Worm (Caenorhabditis elegans) whole organism, L1 larva: ENCODE data around the gene C01G5.7.

ENCODE experiments used
- C04F5.9 ChIP-seq: sonication (generic microtip); optimal IDR thresholded peaks from 2 replicates; lab custom pipeline; 2016; ENCODE audit warnings: missing genetic modification characterization, missing compliant biosample characterization
- C34B4.2 ChIP-seq: sonication (generic microtip); optimal IDR thresholded peaks from 2 replicates; lab custom pipeline; 2017; ENCODE audit warnings: mild to moderate bottlenecking, missing genetic modification characterization, missing compliant biosample characterization
- alr-1 ChIP-seq: fragments of 200-800 bp; sonication (Bioruptor generic); optimal IDR thresholded peaks from 2 replicates; lab custom pipeline; 2018; ENCODE audit warnings: borderline replicate concordance, mild to moderate bottlenecking, missing genetic modification characterization, missing compliant biosample characterization
- blmp-1 ChIP-seq: fragments of 150-350 bp; optimal IDR thresholded peaks from 2 replicates; lab custom pipeline; 2014; ENCODE audit warnings: missing biosample characterization, missing genetic modification characterization
- ceh-8 ChIP-seq: fragments of 200-800 bp; sonication (Bioruptor generic); optimal IDR thresholded peaks from 2 replicates; lab custom pipeline; 2018; ENCODE audit warnings: mild to moderate bottlenecking, missing genetic modification characterization, moderate library complexity, missing compliant biosample characterization
- ceh-82 ChIP-seq, 3 experiments: fragments of 150-350 bp in 1 of 3; sonication (generic microtip) in 2 of 3; optimal IDR thresholded peaks; 2 replicates each; lab custom pipeline; 2014 to 2017; ENCODE audit warnings: missing biosample characterization in 3 of 3, missing genetic modification characterization in 3 of 3
- ceh-88 ChIP-seq: fragments of 200-800 bp; sonication (Bioruptor generic); IDR thresholded peaks from 2 replicates; pipeline ENCODE4 v1.3.6; 2022; ENCODE audit warnings: missing genetic modification characterization, missing compliant biosample characterization
- ceh-90 ChIP-seq: sonication (generic microtip); optimal IDR thresholded peaks from 2 replicates; lab custom pipeline; 2016; ENCODE audit warnings: missing genetic modification characterization, missing compliant biosample characterization
- ces-1 ChIP-seq: fragments of 150-350 bp; optimal IDR thresholded peaks from 2 replicates; lab custom pipeline; 2014; ENCODE audit warnings: missing biosample characterization, missing genetic modification reagents, missing genetic modification characterization
- dpl-1 ChIP-seq, 3 experiments: fragments of 150-350 bp in 2 of 3; sonication (generic microtip) in 1 of 3; optimal IDR thresholded peaks; 2 replicates each; lab custom pipeline; 2014 to 2017; ENCODE audit warnings: missing biosample characterization in 3 of 3, missing genetic modification characterization in 3 of 3, missing genetic modification reagents in 3 of 3
- efl-1 ChIP-seq, 4 experiments: fragments of 150-350 bp; optimal IDR thresholded peaks in 3 of 4; peaks in 1 of 4; 1 replicate in 1 of 4; 2 replicates in 3 of 4; lab custom pipeline; 2014; ENCODE audit warnings: missing biosample characterization in 2 of 4, missing genetic modification characterization in 2 of 4, missing genetic modification reagents in 2 of 4
- egl-13 ChIP-seq: sonication (generic microtip); optimal IDR thresholded peaks from 2 replicates; lab custom pipeline; 2016; ENCODE audit warnings: missing genotype, missing genetic modification reagents, missing genetic modification characterization, missing compliant biosample characterization
- egl-27 ChIP-seq, 2 experiments: fragments of 150-350 bp in 1 of 2; sonication (generic microtip); optimal IDR thresholded peaks; 3 replicates each; lab custom pipeline; 2017 to 2018; ENCODE audit warnings: missing biosample characterization in 2 of 2, missing genetic modification characterization in 2 of 2, missing genetic modification reagents in 2 of 2
- elt-2 ChIP-seq: sonication (generic microtip); optimal IDR thresholded peaks from 2 replicates; lab custom pipeline; 2016; ENCODE audit warnings: missing genetic modification characterization, mild to moderate bottlenecking, inconsistent platforms, missing compliant biosample characterization, missing genetic modification reagents
- elt-3 ChIP-seq, 6 experiments: fragments of 150-350 bp in 1 of 6; sonication (generic microtip); optimal IDR thresholded peaks; 2 replicates each; lab custom pipeline; 2017 to 2018; ENCODE audit warnings: missing biosample characterization in 6 of 6, missing genetic modification characterization in 6 of 6, inconsistent platforms in 1 of 6
- fkh-10 ChIP-seq: sonication (generic microtip); optimal IDR thresholded peaks from 2 replicates; lab custom pipeline; 2017; ENCODE audit warnings: missing biosample characterization, missing genetic modification reagents, missing genetic modification characterization
- hpl-2 ChIP-seq: fragments of 150-350 bp; optimal IDR thresholded peaks from 2 replicates; lab custom pipeline; 2014; ENCODE audit warnings: missing biosample characterization, missing genetic modification reagents, missing genetic modification characterization
- jun-1 ChIP-seq: fragments of 150-350 bp; optimal IDR thresholded peaks from 2 replicates; lab custom pipeline; 2014; ENCODE audit warnings: missing biosample characterization, missing genetic modification reagents, missing genetic modification characterization
- lin-14 ChIP-seq: fragments of 200-800 bp; sonication (Bioruptor generic); optimal IDR thresholded peaks from 2 replicates; lab custom pipeline; 2018; ENCODE audit warnings: mild to moderate bottlenecking, missing genetic modification characterization, moderate library complexity, missing compliant biosample characterization
- lin-15B ChIP-seq: fragments of 150-350 bp; sonication (generic microtip); optimal IDR thresholded peaks from 3 replicates; lab custom pipeline; 2014; ENCODE audit warnings: missing biosample characterization, missing genetic modification characterization
- lin-35 ChIP-seq, 2 experiments: fragments of 150-350 bp; optimal IDR thresholded peaks; 2 replicates each; lab custom pipeline; 2014; ENCODE audit warnings: missing biosample characterization in 2 of 2, missing genetic modification characterization in 2 of 2, missing genetic modification reagents in 2 of 2
- lin-39 ChIP-seq: fragments of 150-350 bp; optimal IDR thresholded peaks from 2 replicates; lab custom pipeline; 2014; ENCODE audit warnings: missing biosample characterization, missing genetic modification reagents, missing genetic modification characterization
- lsy-2 ChIP-seq, 2 experiments: fragments of 150-350 bp; optimal IDR thresholded peaks; 2 replicates each; lab custom pipeline; 2014; ENCODE audit warnings: missing biosample characterization in 2 of 2, missing genetic modification characterization in 2 of 2
- mdl-1 ChIP-seq, 2 experiments: fragments of 150-350 bp; optimal IDR thresholded peaks; 2 replicates each; lab custom pipeline; 2014 to 2017; ENCODE audit warnings: missing biosample characterization in 2 of 2, missing genetic modification characterization in 2 of 2, inconsistent platforms in 1 of 2
- nhr-20 ChIP-seq: sonication (generic microtip); optimal IDR thresholded peaks from 2 replicates; lab custom pipeline; 2016; ENCODE audit warnings: mild to moderate bottlenecking, missing genetic modification characterization, missing compliant biosample characterization
- nhr-71 ChIP-seq: sonication (generic microtip); optimal IDR thresholded peaks from 2 replicates; lab custom pipeline; 2016; ENCODE audit warnings: mild to moderate bottlenecking, missing genetic modification characterization, moderate library complexity, missing compliant biosample characterization
- nhr-77 ChIP-seq: fragments of 150-350 bp; optimal IDR thresholded peaks from 2 replicates; lab custom pipeline; 2014; ENCODE audit warnings: missing biosample characterization, missing genetic modification characterization
- nhr-90 ChIP-seq: sonication (generic microtip); optimal IDR thresholded peaks from 2 replicates; lab custom pipeline; 2016; ENCODE audit warnings: mild to moderate bottlenecking, missing genetic modification characterization, missing compliant biosample characterization; ENCODE audit not compliant: poor library complexity
- pag-3 ChIP-seq: sonication (generic microtip); optimal IDR thresholded peaks from 2 replicates; lab custom pipeline; 2017; ENCODE audit warnings: missing genetic modification characterization, mild to moderate bottlenecking, missing compliant biosample characterization, antibody characterized with exemption, borderline replicate concordance; ENCODE audit not compliant: insufficient read depth
- snu-23 ChIP-seq: sonication (generic microtip); optimal IDR thresholded peaks from 2 replicates; lab custom pipeline; 2016; ENCODE audit warnings: missing genetic modification characterization, missing compliant biosample characterization
- sptf-1 ChIP-seq: fragments of 150-350 bp; optimal IDR thresholded peaks from 2 replicates; lab custom pipeline; 2014; ENCODE audit warnings: missing biosample characterization, missing genetic modification characterization
- swsn-7 ChIP-seq: sonication (generic microtip); optimal IDR thresholded peaks from 2 replicates; lab custom pipeline; 2016; ENCODE audit warnings: missing genetic modification characterization, missing compliant biosample characterization
- tbx-2 ChIP-seq: sonication (generic microtip); optimal IDR thresholded peaks from 2 replicates; lab custom pipeline; 2016; ENCODE audit warnings: missing genetic modification characterization, missing compliant biosample characterization
- tlp-1 ChIP-seq: fragments of 150-350 bp; optimal IDR thresholded peaks from 2 replicates; lab custom pipeline; 2014; ENCODE audit warnings: missing biosample characterization, missing genetic modification characterization
- unc-130 ChIP-seq: fragments of 150-350 bp; optimal IDR thresholded peaks from 2 replicates; lab custom pipeline; 2017; ENCODE audit warnings: missing biosample characterization, missing genetic modification characterization, inconsistent platforms
- unc-62 ChIP-seq: fragments of 150-350 bp; optimal IDR thresholded peaks from 2 replicates; lab custom pipeline; 2014; ENCODE audit warnings: missing biosample characterization, missing genetic modification reagents, missing genetic modification characterization

The C01G5.7 gene

DNA sequence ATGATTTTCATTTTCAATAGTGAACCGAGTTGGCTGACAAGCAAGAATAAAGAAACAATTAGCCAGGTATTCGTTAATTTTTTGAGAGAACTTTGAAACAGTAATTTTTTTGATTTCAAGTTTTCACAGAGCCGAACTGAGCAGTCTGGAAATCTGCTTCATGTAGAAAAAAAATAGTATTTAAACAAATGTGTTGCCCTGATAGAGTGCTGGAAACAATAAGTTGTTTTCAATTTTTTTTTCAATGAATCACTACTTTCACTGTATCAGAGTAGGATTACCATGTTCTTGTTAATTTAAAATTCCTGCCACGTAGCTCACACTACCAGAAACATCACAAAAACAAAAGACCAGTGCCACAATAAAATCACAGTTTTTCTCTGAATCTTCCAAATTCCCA is 17.5 kb upstream of the C01G5.7 start:
- TF ChIP-seq lin-15B (no peak), blmp-1 (tag; lab: Kevin White, UChicago) (no peak), unc-62 (GFP tag; lab: Kevin White, UChicago) (no peak), hpl-2 (GFP tag; lab: Kevin White, UChicago) (no peak), dpl-1 (GFP tag; optimal IDR thresholded peaks at IDR 0.05; lab: Kevin White, UChicago) (no peak), egl-27 (tag; optimal IDR thresholded peaks at IDR 0.05; lab: Kevin White, UChicago) (no peak), tlp-1 (no peak), ceh-82 (tag; optimal IDR thresholded peaks at IDR 0.05; lab: Kevin White, UChicago) (no peak), lin-39 (tag; lab: Kevin White, UChicago) (no peak), fkh-10 (no peak), ces-1 (GFP tag; lab: Kevin White, UChicago) (no peak), sptf-1 (tag; lab: Kevin White, UChicago) (no peak), elt-3 (tag; optimal IDR thresholded peaks at IDR 0.05; lab: Kevin White, UChicago) (no peak), ceh-90 (no peak), egl-13 (tag; lab: Kevin White, UChicago) (no peak), ceh-88 (GFP tag; lab: Robert Waterston, UW) (no peak), ceh-8 (GFP tag; lab: Kevin White, UChicago) (no peak)

DNA sequence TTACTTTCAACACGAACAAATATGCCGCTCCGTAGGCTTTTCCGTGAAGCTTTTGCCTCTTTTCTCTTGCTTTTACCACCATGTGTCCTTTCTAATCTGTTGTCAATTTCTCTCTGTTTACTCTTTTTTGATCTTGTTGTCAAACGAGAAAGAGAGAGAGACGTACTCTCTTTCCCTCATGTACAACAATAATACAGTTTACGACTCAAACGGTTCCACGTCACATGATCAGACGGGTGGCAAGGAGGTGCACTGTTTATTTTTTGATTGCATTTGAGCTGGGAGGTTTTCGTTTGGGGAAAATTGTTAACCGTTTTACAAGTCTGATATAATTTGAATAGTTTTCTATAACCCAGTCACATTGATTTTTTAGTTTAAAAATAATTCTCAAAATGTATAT is 17.1 kb upstream of the C01G5.7 start:
- TF ChIP-seq mdl-1 (tag; optimal IDR thresholded peaks at IDR 0.05; lab: Kevin White, UChicago) (peak in 1 of 2 experiments; percentile 62), egl-27 (tag; optimal IDR thresholded peaks at IDR 0.05; lab: Kevin White, UChicago) (peak in 1 of 2 experiments; percentile 11), C04F5.9 (no peak), nhr-77 (tag; lab: Kevin White, UChicago) (peak; percentile 72), lin-14 (GFP tag; lab: Kevin White, UChicago) (peak; percentile 72), nhr-20 (tag; lab: Kevin White, UChicago) (peak; percentile 51), nhr-90 (peak; percentile 56), pag-3 (no peak), unc-130 (tag; lab: Kevin White, UChicago) (no peak), swsn-7 (tag; lab: Kevin White, UChicago) (peak; percentile 20), lin-35 (GFP tag; optimal IDR thresholded peaks at IDR 0.05; lab: Kevin White, UChicago) (peak in 1 of 2 experiments; percentile 66), efl-1 (optimal IDR thresholded peaks at IDR 0.05; lab: Kevin White, UChicago) (peak in 1 of 2 experiments; percentile 7), efl-1 (GFP tag; optimal IDR thresholded peaks at IDR 0.05 in 1 of 2; lab: Kevin White, UChicago) (peak in 1 of 2 experiments; percentile 58), tbx-2 (tag; lab: Kevin White, UChicago) (peak; percentile 72), lsy-2 (tag; optimal IDR thresholded peaks at IDR 0.05; lab: Kevin White, UChicago) (peak in 1 of 2 experiments; percentile 37), jun-1 (tag; lab: Kevin White, UChicago) (no peak), elt-2 (peak; percentile 69), dpl-1 (GFP tag; optimal IDR thresholded peaks at IDR 0.05; lab: Kevin White, UChicago) (peak in 1 of 3 experiments; percentile 6), C34B4.2 (tag; lab: Kevin White, UChicago) (no peak), nhr-71 (peak; percentile 51)

DNA sequence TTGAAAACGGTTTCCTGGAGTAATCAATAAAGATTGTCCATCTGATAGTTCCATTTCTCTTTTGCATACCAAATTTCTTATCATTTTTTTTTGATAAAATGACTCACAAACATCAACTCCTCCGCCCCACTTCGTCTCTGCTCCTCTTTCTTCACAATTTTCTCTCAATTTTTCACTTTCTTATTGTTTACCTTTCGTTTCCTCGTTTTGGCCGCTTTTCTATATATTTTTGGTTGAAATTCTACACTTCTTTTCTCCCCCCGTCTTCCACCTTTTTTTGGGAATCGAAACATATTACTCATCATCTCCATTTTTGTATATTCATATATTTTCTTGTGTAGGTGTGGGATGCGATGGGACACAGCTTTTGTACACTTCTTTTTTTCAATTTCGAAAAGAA is 15.2 kb upstream of the C01G5.7 start:
- no peak for TF ChIP-seq snu-23 (GFP tag; lab: Kevin White, UChicago)
- TF ChIP-seq alr-1 (tag; lab: Kevin White, UChicago), result no peak
- TF ChIP-seq nhr-90, result peak; percentile 8
- TF ChIP-seq ceh-8 (GFP tag; lab: Kevin White, UChicago), result no peak
- TF ChIP-seq elt-2, result peak; percentile 54
- no peak for TF ChIP-seq hpl-2 (GFP tag; lab: Kevin White, UChicago)
- no peak for TF ChIP-seq efl-1 (optimal IDR thresholded peaks at IDR 0.05; lab: Kevin White, UChicago)
- peak in 1 of 2 experiments; percentile 86 for TF ChIP-seq efl-1 (GFP tag; optimal IDR thresholded peaks at IDR 0.05 in 1 of 2; lab: Kevin White, UChicago)
- TF ChIP-seq jun-1 (tag; lab: Kevin White, UChicago), result no peak
